Worm (Caenorhabditis elegans) whole organism, L4/young adult: ENCODE measurements around the gene D2096.9.
"Not testable (repeated sequence)": the region's sequence is repeated elsewhere in the genome, so short reads cannot be mapped to it uniquely, and the experiment has no call there.

Experiments used
- W03F9.2 ChIP-seq: fragments of 150-350 bp; optimal IDR thresholded peaks from 2 replicates; lab custom pipeline; 2014; ENCODE audit warnings: missing biosample characterization, missing genetic modification characterization
- dao-5 ChIP-seq: sonication (generic microtip); optimal IDR thresholded peaks from 2 replicates; lab custom pipeline; 2016; ENCODE audit warnings: missing genotype, missing genetic modification characterization, moderate library complexity, missing compliant biosample characterization
- him-1 ChIP-seq: sonication (generic microtip); optimal IDR thresholded peaks from 2 replicates; lab custom pipeline; 2016; ENCODE audit warnings: missing genotype, missing genetic modification reagents, missing genetic modification characterization, missing compliant biosample characterization

D2096.9 gene

DNA sequence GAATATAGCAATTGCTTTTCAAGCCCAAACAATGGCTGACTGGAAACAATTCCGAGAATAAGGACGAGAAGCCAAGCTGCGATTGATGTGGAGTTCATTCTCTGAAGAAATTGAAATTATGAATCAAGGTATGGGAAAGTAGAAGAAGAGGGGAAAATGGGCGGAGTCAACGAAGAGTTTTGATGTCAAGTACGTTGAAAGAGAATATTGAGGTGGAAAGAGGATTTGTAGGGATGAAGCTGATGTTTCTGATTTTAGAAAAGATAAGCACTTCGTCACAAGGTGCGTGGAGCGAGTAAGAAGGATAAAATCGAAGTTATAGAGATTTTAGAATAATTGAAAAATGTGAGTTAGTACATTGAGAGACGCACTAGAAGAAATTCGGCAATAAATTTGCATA is at the start of gene D2096.9:
Gene D2096.9 (minus strand): TSS at position 101 of the 400 bp plus-strand sequence.
- TF ChIP-seq him-1, result no peak
- no peak for TF ChIP-seq dao-5 (tag; lab: Kevin White, UChicago)
- no peak for TF ChIP-seq W03F9.2 (tag; lab: Kevin White, UChicago)

DNA sequence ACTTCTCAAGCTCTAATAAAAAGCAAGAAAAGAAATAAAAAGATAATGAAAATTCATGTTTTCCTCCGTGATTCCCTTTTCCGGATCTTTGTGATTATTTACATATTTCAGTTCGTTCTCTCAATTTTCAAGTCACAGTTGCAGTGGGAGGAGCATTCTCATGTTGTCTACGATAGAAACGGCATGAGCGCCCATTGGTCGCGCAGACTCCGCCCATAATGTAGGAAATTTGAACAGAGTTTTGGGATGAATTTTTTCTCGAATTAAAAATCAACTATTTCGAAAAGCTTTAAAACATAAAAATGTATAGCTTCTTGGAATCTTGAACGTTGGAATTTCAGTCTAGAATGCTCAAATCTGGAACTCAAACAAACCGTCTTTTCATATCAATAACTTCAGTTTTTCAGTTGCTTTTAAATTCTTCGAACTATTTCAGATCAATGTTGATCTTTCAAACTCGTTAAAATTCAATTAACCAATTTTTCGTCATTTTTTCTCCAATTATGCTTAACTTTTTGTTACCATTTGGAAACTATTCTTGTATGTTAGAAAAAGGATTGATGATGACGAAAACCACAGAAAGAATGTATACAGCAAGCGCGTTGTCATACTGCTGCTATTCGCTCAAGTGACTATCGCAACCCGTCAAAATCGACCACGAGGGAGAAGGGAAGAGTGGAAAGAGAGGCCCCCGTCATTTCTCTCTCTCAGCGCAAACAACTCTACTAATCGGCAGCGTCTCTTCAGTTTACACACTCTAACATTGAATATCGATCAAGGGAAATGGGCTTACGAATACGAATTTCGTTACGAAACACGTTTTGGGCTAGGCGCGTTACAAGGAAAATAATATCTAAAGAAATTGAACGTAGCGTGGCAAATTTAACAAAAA is 49.2 kb upstream of the D2096.9 start:
- TF ChIP-seq dao-5 (tag; lab: Kevin White, UChicago) (no peak), him-1 (peak; percentile 33), W03F9.2 (tag; lab: Kevin White, UChicago) (peak; percentile 3)

ce11 chrIV:8428492-8428891 is 45.9 kb upstream of the D2096.9 start:
- peak; percentile 79 for TF ChIP-seq W03F9.2 (tag; lab: Kevin White, UChicago)
- no peak for TF ChIP-seq dao-5 (tag; lab: Kevin White, UChicago)
- TF ChIP-seq him-1, result peak; percentile 89

DNA sequence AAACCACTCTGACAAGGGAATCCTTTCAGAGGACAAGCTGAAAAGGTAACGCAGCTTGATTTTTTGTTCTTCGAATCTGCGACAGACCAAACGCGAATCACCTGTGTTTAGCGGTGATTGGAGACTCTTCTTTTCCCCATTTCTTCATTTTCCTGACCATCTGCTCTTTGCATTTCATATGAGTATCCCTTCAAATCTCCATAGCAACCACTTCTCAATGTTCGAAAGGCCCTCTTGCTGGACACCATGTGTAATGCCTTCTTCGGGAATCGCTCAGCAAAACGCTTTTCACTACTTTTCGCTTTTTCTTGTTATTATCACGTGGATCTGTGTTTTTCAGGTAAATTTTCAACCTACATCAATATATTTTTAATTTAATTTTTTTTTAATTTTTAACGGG is 43.9 kb upstream of the D2096.9 start, which contains the start of the genes T26A8.3 and tmem-231:
Gene T26A8.3 (minus strand): TSS at position 101 of the 400 bp plus-strand sequence.
Gene tmem-231 (plus strand): TSS at position 249 of the 400 bp plus-strand sequence.
- TF ChIP-seq W03F9.2 (tag; lab: Kevin White, UChicago), result no peak
- TF ChIP-seq dao-5 (tag; lab: Kevin White, UChicago), result no peak
- no peak for TF ChIP-seq him-1

ce11 chrIV:8420961-8421360 is 38.4 kb upstream of the D2096.9 start, which contains the start of gene M116.5:
Gene M116.5, minus strand, starts transcription at chrIV:8421061.
- TF ChIP-seq dao-5 (tag; lab: Kevin White, UChicago) (no peak), W03F9.2 (tag; lab: Kevin White, UChicago) (no peak), him-1 (no peak)

ce11 chrIV:8397814-8398213 is 15.2 kb upstream of the D2096.9 start:
- no peak for TF ChIP-seq him-1
- no peak for TF ChIP-seq dao-5 (tag; lab: Kevin White, UChicago)
- TF ChIP-seq W03F9.2 (tag; lab: Kevin White, UChicago), result no peak

- TF ChIP-seq dao-5 (tag; lab: Kevin White, UChicago), result no peak
- TF ChIP-seq him-1, result no peak
- TF ChIP-seq W03F9.2 (tag; lab: Kevin White, UChicago), result no peak
These were observed 13.8 kb upstream of the D2096.9 start, which contains the start of gene timm-17B.2 for ce11 chrIV:8396348-8396747. Gene timm-17B.2, plus strand, starts transcription at chrIV:8396648.

DNA sequence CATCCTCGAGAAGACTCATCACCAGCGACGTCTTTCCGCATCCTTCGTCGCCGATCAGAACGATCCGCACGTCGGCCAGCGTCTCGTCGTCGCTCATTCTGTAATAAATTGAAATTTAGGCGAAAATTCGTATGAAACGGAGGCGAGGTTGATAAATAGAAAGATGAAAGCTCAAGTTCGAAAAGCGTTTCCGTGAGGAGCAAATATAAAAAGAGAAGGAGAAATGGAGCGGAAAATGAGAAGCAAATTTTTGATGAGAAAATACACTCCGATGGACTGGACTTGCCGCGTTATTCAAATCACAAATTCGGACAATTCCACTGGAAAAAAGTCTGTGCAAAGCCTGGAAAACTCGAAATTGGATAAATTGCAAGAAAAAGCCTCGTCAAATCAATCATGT is 11.5 kb upstream of the D2096.9 start, which contains the start of gene D2096.11:
Gene D2096.11 (minus strand): TSS at position 101 of the 400 bp plus-strand sequence.
- TF ChIP-seq W03F9.2 (tag; lab: Kevin White, UChicago), result no peak
- TF ChIP-seq him-1, result no peak
- TF ChIP-seq dao-5 (tag; lab: Kevin White, UChicago), result no peak

DNA sequence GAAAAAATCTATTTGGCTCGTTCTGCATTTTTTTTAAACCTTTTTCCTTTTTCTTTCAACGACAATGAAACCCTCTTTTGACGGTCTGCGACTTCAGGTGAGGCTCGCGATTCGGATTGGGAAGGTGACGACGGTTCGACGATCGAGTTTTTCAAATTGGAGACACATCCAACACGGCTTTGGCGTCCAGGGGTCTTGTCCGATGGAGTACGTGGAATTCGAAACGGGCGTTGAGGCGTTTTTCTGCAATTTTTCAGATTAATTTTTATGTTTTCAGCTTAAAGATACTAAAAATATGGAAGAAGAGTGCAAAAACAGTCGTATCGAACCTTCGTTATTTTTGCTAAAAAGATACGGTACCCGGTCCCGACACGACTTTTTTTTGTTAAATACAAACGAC is 6.5 kb upstream of the D2096.9 start, which contains the start of gene D2096.10:
Gene D2096.10 (minus strand): TSS at position 101 of the 400 bp plus-strand sequence.
- not testable (repeated sequence) for TF ChIP-seq him-1; W03F9.2 (tag; lab: Kevin White, UChicago); dao-5 (tag; lab: Kevin White, UChicago)

- TF ChIP-seq him-1, result no peak
- no peak for TF ChIP-seq dao-5 (tag; lab: Kevin White, UChicago)
- TF ChIP-seq W03F9.2 (tag; lab: Kevin White, UChicago), result no peak
These were observed 3.1 kb upstream of the D2096.9 start for ce11 chrIV:8385662-8386061.

ce11 chrIV:8384737-8385136 is 2.1 kb upstream of the D2096.9 start:
- TF ChIP-seq him-1, result no peak
- TF ChIP-seq W03F9.2 (tag; lab: Kevin White, UChicago), result no peak
- no peak for TF ChIP-seq dao-5 (tag; lab: Kevin White, UChicago)

- no peak for TF ChIP-seq him-1
- TF ChIP-seq dao-5 (tag; lab: Kevin White, UChicago), result no peak
- no peak for TF ChIP-seq W03F9.2 (tag; lab: Kevin White, UChicago)
These were observed 2.2 kb downstream of the D2096.9 start for ce11 chrIV:8380266-8380850.

DNA sequence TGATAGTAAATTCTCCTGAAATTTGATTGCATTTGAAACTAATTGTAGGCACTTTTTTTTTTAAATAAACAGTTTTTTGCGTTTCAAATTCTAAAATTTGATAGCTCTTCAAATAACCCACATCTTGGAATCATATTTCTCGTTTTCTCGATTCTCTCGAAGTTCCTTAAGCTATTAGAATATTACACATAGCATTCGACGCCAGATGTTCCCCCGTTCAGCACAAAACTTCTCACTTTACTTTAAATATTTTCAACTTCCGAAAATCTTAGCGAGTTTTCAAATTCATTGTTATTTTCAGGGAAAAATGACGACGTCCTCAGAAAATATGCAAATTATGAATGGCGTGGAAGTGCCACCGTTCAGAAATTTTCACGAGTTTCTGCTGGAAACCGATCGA is 2.9 kb downstream of the D2096.9 start, which contains the start of gene praf-3:
Gene praf-3 (plus strand): TSS at position 301 of the 400 bp plus-strand sequence.
- TF ChIP-seq dao-5 (tag; lab: Kevin White, UChicago), result no peak
- no peak for TF ChIP-seq him-1
- no peak for TF ChIP-seq W03F9.2 (tag; lab: Kevin White, UChicago)
